Worm (Caenorhabditis elegans): ENCODE results near the gene Y48E1C.1.

ce11 chrII:13465381-13465838, 50.6 kb downstream of the Y48E1C.1 start:
- no peak for TF ChIP-seq lin-13 (GFP tag; optimal IDR thresholded peaks at IDR 0.05)
- no peak for TF ChIP-seq ama-1 (optimal IDR thresholded peaks at IDR 0.05)
- no peak for TF ChIP-seq ceh-16 (tag; optimal IDR thresholded peaks at IDR 0.05)
- no peak for TF ChIP-seq snpc-4 (tag; optimal IDR thresholded peaks at IDR 0.05)
- no peak for TF ChIP-seq mdl-1 (tag; optimal IDR thresholded peaks at IDR 0.05)
- TF ChIP-seq lsy-2 (tag; optimal IDR thresholded peaks at IDR 0.05), result no peak
- TF ChIP-seq nhr-25 (tag; optimal IDR thresholded peaks at IDR 0.05), result peak; percentile 83
- no peak for TF ChIP-seq nhr-6 (tag; optimal IDR thresholded peaks at IDR 0.05)
- TF ChIP-seq Y55F3AM.14 (GFP tag; optimal IDR thresholded peaks at IDR 0.05), result no peak
- no peak for TF ChIP-seq skn-1 (tag; optimal IDR thresholded peaks at IDR 0.05)
- no peak for TF ChIP-seq ztf-4 (tag; optimal IDR thresholded peaks at IDR 0.05)
- no peak for TF ChIP-seq ZK546.5 (tag; optimal IDR thresholded peaks at IDR 0.05)
- no peak for TF ChIP-seq gmeb-1 (tag; optimal IDR thresholded peaks at IDR 0.05)

Measured in whole organism, L2 larva.